Fruit fly (Drosophila melanogaster) whole organism: ENCODE measurements around the gene defl.

Experiments
- CG8478 ChIP-seq: fragments of >200 bp; optimal IDR thresholded peaks from 2 replicates; lab custom pipeline; 2018; ENCODE audit warnings: inconsistent platforms
- Dll ChIP-seq: fragments of >200 bp; optimal IDR thresholded peaks from 2 replicates; lab custom pipeline; 2017
- EcR ChIP-seq, 2 experiments: fragments of >200 bp; optimal IDR thresholded peaks; 2 replicates each; lab custom pipeline; 2017; ENCODE audit warnings: missing biosample characterization in 2 of 2, missing genetic modification characterization in 2 of 2, missing genetic modification reagents in 2 of 2
- psq ChIP-seq: fragments of >200 bp; optimal IDR thresholded peaks from 2 replicates; lab custom pipeline; 2017
- usp ChIP-seq: fragments of >200 bp; optimal IDR thresholded peaks from 2 replicates; lab custom pipeline; 2017; ENCODE audit warnings: missing biosample characterization, missing genetic modification characterization, mixed read lengths

DNA sequence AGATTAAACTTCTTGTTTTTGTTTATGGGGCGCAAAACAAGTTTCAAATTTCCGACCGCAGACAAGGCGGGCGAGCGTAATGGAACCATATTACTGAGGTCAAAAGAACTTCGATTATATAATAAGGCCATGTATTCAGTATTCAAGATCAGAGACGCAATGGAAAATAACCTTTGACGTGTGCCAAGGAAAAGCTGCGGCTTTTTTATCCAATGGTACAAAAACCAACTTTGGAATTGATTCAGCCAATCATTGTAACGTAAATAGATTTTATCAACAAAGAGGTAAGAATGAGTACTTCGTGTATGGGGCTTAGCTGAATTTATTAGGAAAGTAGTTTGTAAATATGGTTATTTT is 25.7 kb upstream of the defl start:
- TF ChIP-seq psq (lab: Kevin White, UChicago) = no peak
- TF ChIP-seq EcR (GFP tag; optimal IDR thresholded peaks at IDR 0.05; lab: Kevin White, UChicago) = no peak
- no peak for TF ChIP-seq Dll (lab: Kevin White, UChicago)
- TF ChIP-seq usp (GFP tag; lab: Kevin White, UChicago) = no peak
- TF ChIP-seq CG8478 (lab: Kevin White, UChicago) = no peak
